Fruit fly (Drosophila melanogaster) whole organism, prepupa: Measurements from ENCODE around the gene CG15369.

ENCODE experiments used
- Blimp-1 ChIP-seq: fragments of 200-800 bp; sonication (Bioruptor generic); optimal IDR thresholded peaks from 3 replicates; lab custom pipeline; 2017; ENCODE audit warnings: missing biosample characterization, missing genetic modification characterization, mild to moderate bottlenecking, moderate library complexity, missing genetic modification reagents
- CG10669 ChIP-seq: fragments of 200-800 bp; sonication (Bioruptor generic); optimal IDR thresholded peaks from 3 replicates; lab custom pipeline; 2018; ENCODE audit warnings: missing biosample characterization, mild to moderate bottlenecking, missing genetic modification characterization, moderate library complexity
- CG11294 ChIP-seq: fragments of 200-800 bp; sonication (Bioruptor generic); IDR thresholded peaks from 2 replicates; pipeline ENCODE4 v1.3.6; 2022; ENCODE audit warnings: missing biosample characterization, missing genetic modification characterization
- CG11762 ChIP-seq: fragments of 200-800 bp; sonication (Bioruptor generic); optimal IDR thresholded peaks from 3 replicates; lab custom pipeline; 2016; ENCODE audit warnings: missing biosample characterization, missing genetic modification characterization; ENCODE audit not compliant: insufficient read depth
- CG11902 ChIP-seq: fragments of 200-800 bp; sonication (Bioruptor generic); optimal IDR thresholded peaks from 3 replicates; lab custom pipeline; 2016; ENCODE audit warnings: missing biosample characterization, missing genetic modification characterization
- CG15336 ChIP-seq: fragments of 200-800 bp; sonication (Bioruptor generic); IDR thresholded peaks from 2 replicates; pipeline ENCODE4 v1.3.6; 2022; ENCODE audit warnings: missing biosample characterization, missing genetic modification characterization
- CG16779 ChIP-seq: fragments of 200-800 bp; sonication (Bioruptor generic); optimal IDR thresholded peaks from 3 replicates; lab custom pipeline; 2017; ENCODE audit warnings: missing biosample characterization, mild to moderate bottlenecking, missing genetic modification characterization
- CG3032 ChIP-seq: fragments of 200-800 bp; optimal IDR thresholded peaks from 2 replicates; lab custom pipeline; 2019; ENCODE audit warnings: missing biosample characterization, mild to moderate bottlenecking, missing genetic modification characterization, moderate library complexity
- CG31627 ChIP-seq: fragments of 200-800 bp; sonication (Bioruptor generic); optimal IDR thresholded peaks from 3 replicates; lab custom pipeline; 2016; ENCODE audit warnings: missing biosample characterization, missing genetic modification characterization
- CG32006 ChIP-seq: fragments of 200-800 bp; sonication (Bioruptor generic); optimal IDR thresholded peaks from 3 replicates; lab custom pipeline; 2017; ENCODE audit warnings: missing biosample characterization, mild to moderate bottlenecking, missing genetic modification characterization
- CG34406 ChIP-seq: fragments of 200-800 bp; sonication (Bioruptor generic); optimal IDR thresholded peaks from 3 replicates; lab custom pipeline; 2016; ENCODE audit warnings: missing biosample characterization, missing genetic modification characterization
- CG3919 ChIP-seq: fragments of 200-800 bp; sonication (Bioruptor generic); optimal IDR thresholded peaks from 3 replicates; lab custom pipeline; 2016; ENCODE audit warnings: missing biosample characterization, missing genetic modification characterization
- CG4318 ChIP-seq: fragments of 200-800 bp; sonication (Bioruptor generic); optimal IDR thresholded peaks from 3 replicates; lab custom pipeline; 2017; ENCODE audit warnings: missing biosample characterization, mild to moderate bottlenecking, missing genetic modification characterization
- CG6163 ChIP-seq: fragments of 200-800 bp; sonication (Bioruptor generic); IDR thresholded peaks from 3 replicates; pipeline ENCODE4 v1.3.6; 2022; ENCODE audit warnings: missing biosample characterization, missing genetic modification characterization
- CG6276 ChIP-seq: fragments of 200-800 bp; sonication (Bioruptor generic); optimal IDR thresholded peaks from 2 replicates; lab custom pipeline; 2017; ENCODE audit warnings: missing biosample characterization, mild to moderate bottlenecking, missing genetic modification characterization
- CG6808 ChIP-seq: fragments of 200-800 bp; sonication (Bioruptor generic); optimal IDR thresholded peaks from 3 replicates; lab custom pipeline; 2017; ENCODE audit warnings: missing biosample characterization, missing genetic modification characterization, mild to moderate bottlenecking, moderate library complexity, missing genetic modification reagents
- CG8119 ChIP-seq: fragments of 200-800 bp; sonication (Bioruptor generic); IDR thresholded peaks from 3 replicates; pipeline ENCODE4 v1.3.6; 2022; ENCODE audit warnings: missing biosample characterization, missing genetic modification characterization
- CG8319 ChIP-seq: fragments of 200-800 bp; sonication (Bioruptor generic); optimal IDR thresholded peaks from 3 replicates; lab custom pipeline; 2016; ENCODE audit warnings: missing biosample characterization, missing genetic modification characterization
- CG9139 ChIP-seq: fragments of 200-800 bp; sonication (Bioruptor generic); optimal IDR thresholded peaks from 3 replicates; lab custom pipeline; 2017; ENCODE audit warnings: missing biosample characterization, mild to moderate bottlenecking, missing genetic modification characterization
- Eip78C ChIP-seq: fragments of 200-800 bp; sonication (Bioruptor generic); peaks from one replicate; lab custom pipeline; 2016; ENCODE audit warnings: missing biosample characterization, missing genetic modification characterization
- Eip93F ChIP-seq: fragments of 200-800 bp; sonication (Bioruptor generic); optimal IDR thresholded peaks from 2 replicates; lab custom pipeline; 2016; ENCODE audit warnings: missing biosample characterization, mild to moderate bottlenecking, missing genetic modification characterization
- Ets21C ChIP-seq: fragments of 200-800 bp; sonication (Bioruptor generic); optimal IDR thresholded peaks from 3 replicates; lab custom pipeline; 2016; ENCODE audit warnings: missing biosample characterization, missing genetic modification characterization
- Hr39 ChIP-seq: fragments of 200-800 bp; sonication (Bioruptor generic); optimal IDR thresholded peaks from 2 replicates; lab custom pipeline; 2016; ENCODE audit warnings: missing biosample characterization, missing genetic modification characterization
- Hr4 ChIP-seq: fragments of 200-800 bp; sonication (Bioruptor generic); optimal IDR thresholded peaks from 3 replicates; lab custom pipeline; 2016; ENCODE audit warnings: missing biosample characterization, missing genetic modification characterization
- Met ChIP-seq: fragments of 200-800 bp; sonication (Bioruptor generic); optimal IDR thresholded peaks from 3 replicates; lab custom pipeline; 2016; ENCODE audit warnings: missing biosample characterization, missing genetic modification characterization
- OdsH ChIP-seq: fragments of 200-800 bp; sonication (Bioruptor generic); optimal IDR thresholded peaks from 3 replicates; lab custom pipeline; 2016; ENCODE audit warnings: missing biosample characterization, missing genetic modification characterization
- Sox102F ChIP-seq: fragments of 200-800 bp; sonication (Bioruptor generic); optimal IDR thresholded peaks from 2 replicates; lab custom pipeline; 2016; ENCODE audit warnings: missing biosample characterization, mild to moderate bottlenecking, missing genetic modification characterization
- Sox14 ChIP-seq: fragments of 200-800 bp; sonication (Bioruptor generic); optimal IDR thresholded peaks from 3 replicates; lab custom pipeline; 2016; ENCODE audit warnings: missing biosample characterization, missing genetic modification characterization
- Sox15 ChIP-seq: fragments of 200-800 bp; sonication (Bioruptor generic); optimal IDR thresholded peaks from 3 replicates; lab custom pipeline; 2016; ENCODE audit warnings: missing biosample characterization, missing genetic modification characterization
- achi ChIP-seq: fragments of 200-800 bp; sonication (Bioruptor generic); optimal IDR thresholded peaks from 3 replicates; lab custom pipeline; 2016; ENCODE audit warnings: missing biosample characterization, missing genetic modification characterization
- cyc ChIP-seq: fragments of 200-800 bp; sonication (Bioruptor generic); optimal IDR thresholded peaks from 3 replicates; lab custom pipeline; 2016; ENCODE audit warnings: missing biosample characterization, missing genetic modification characterization
- dac ChIP-seq: fragments of 200-800 bp; sonication (Bioruptor generic); optimal IDR thresholded peaks from 2 replicates; lab custom pipeline; 2017; ENCODE audit warnings: missing biosample characterization, mild to moderate bottlenecking, missing genetic modification characterization
- dsx ChIP-seq: fragments of 200-800 bp; optimal IDR thresholded peaks from 3 replicates; lab custom pipeline; 2019; ENCODE audit warnings: missing biosample characterization, mild to moderate bottlenecking, missing genetic modification characterization, moderate library complexity; ENCODE audit not compliant: poor library complexity, severe bottlenecking
- eg ChIP-seq: fragments of 200-800 bp; sonication (Bioruptor generic); IDR thresholded peaks from 3 replicates; pipeline ENCODE4 v1.3.6; 2022; ENCODE audit warnings: missing biosample characterization, missing genetic modification characterization
- fd59A ChIP-seq: fragments of 200-800 bp; sonication (Bioruptor generic); optimal IDR thresholded peaks from 2 replicates; lab custom pipeline; 2017; ENCODE audit warnings: missing biosample characterization, mild to moderate bottlenecking, missing genetic modification characterization, missing genetic modification reagents
- fd85E ChIP-seq: fragments of 200-800 bp; sonication (Bioruptor generic); optimal IDR thresholded peaks from 3 replicates; lab custom pipeline; 2016; ENCODE audit warnings: missing biosample characterization, missing genetic modification characterization
- fkh ChIP-seq: fragments of 200-800 bp; sonication (Bioruptor generic); optimal IDR thresholded peaks from 3 replicates; lab custom pipeline; 2017; ENCODE audit warnings: missing biosample characterization, mild to moderate bottlenecking, missing genetic modification characterization, moderate library complexity
- spab ChIP-seq: fragments of 200-800 bp; sonication (Bioruptor generic); optimal IDR thresholded peaks from 2 replicates; lab custom pipeline; 2017; ENCODE audit warnings: missing biosample characterization, mild to moderate bottlenecking, missing genetic modification characterization, missing genetic modification reagents
- ss ChIP-seq, 2 experiments: fragments of 200-800 bp; sonication (Bioruptor generic); optimal IDR thresholded peaks; 2 replicates in 1 of 2; 3 replicates in 1 of 2; lab custom pipeline; 2017 to 2018; ENCODE audit warnings: mild to moderate bottlenecking in 2 of 2, missing biosample characterization in 2 of 2, missing genetic modification characterization in 2 of 2, moderate library complexity in 1 of 2
- svp ChIP-seq: fragments of 200-800 bp; sonication (Bioruptor generic); peaks from one replicate; lab custom pipeline; 2016; ENCODE audit warnings: missing biosample characterization, missing genetic modification characterization
- topi ChIP-seq: fragments of 200-800 bp; sonication (Bioruptor generic); optimal IDR thresholded peaks from 3 replicates; lab custom pipeline; 2016; ENCODE audit warnings: missing biosample characterization, missing genetic modification characterization

The CG15369 gene

dm6 chrX:9223182-9223581 lies 6.5 kb downstream of the CG15369 start, which contains the start of gene t:
t (minus strand) TSS chrX:9223257.
- TF ChIP-seq Sox102F (GFP tag; lab: Kevin White, UChicago): no peak
- peak; percentile 42 for TF ChIP-seq CG32006 (GFP tag; lab: Kevin White, UChicago)
- TF ChIP-seq CG6163: 0 out of 3 replicates have a peak, but pooled peaks have one; percentile 31
- peak; percentile 2 for TF ChIP-seq Hr4 (GFP tag; lab: Kevin White, UChicago)
- TF ChIP-seq CG15336: peak; percentile 50
- peak; percentile 35; the same call in 1 of the 2 replicates for TF ChIP-seq CG11294 (GFP tag; lab: Robert Waterston, UW)
- peak; percentile 16 for TF ChIP-seq CG16779 (tag; lab: Kevin White, UChicago)
- TF ChIP-seq OdsH (GFP tag; lab: Kevin White, UChicago): no peak
- peak; percentile 67 for TF ChIP-seq Eip78C (GFP tag; lab: Kevin White, UChicago)
- peak; percentile 37 for TF ChIP-seq CG6276 (GFP tag; lab: Kevin White, UChicago)
- TF ChIP-seq eg (GFP tag; lab: Robert Waterston, UW): peak; percentile 46; the same call in 1 of the 3 replicates

- TF ChIP-seq CG31627 (GFP tag; lab: Kevin White, UChicago) (no peak), CG8319 (no peak), Eip78C (GFP tag; lab: Kevin White, UChicago) (no peak), CG4318 (GFP tag; lab: Kevin White, UChicago) (no peak), Sox14 (GFP tag; lab: Kevin White, UChicago) (no peak), fd59A (no peak), CG3919 (no peak), dac (no peak), CG11294 (GFP tag; lab: Robert Waterston, UW) (no peak), CG11902 (GFP tag; lab: Kevin White, UChicago) (no peak), Eip93F (GFP tag; lab: Kevin White, UChicago) (no peak), CG9139 (GFP tag; lab: Kevin White, UChicago) (no peak), ss (GFP tag; optimal IDR thresholded peaks at IDR 0.05; lab: Kevin White, UChicago) (no peak), CG8119 (GFP tag; lab: Robert Waterston, UW) (no peak), svp (GFP tag; lab: Kevin White, UChicago) (no peak), CG32006 (GFP tag; lab: Kevin White, UChicago) (no peak), Met (GFP tag; lab: Kevin White, UChicago) (no peak), CG34406 (GFP tag; lab: Kevin White, UChicago) (no peak), CG16779 (tag; lab: Kevin White, UChicago) (no peak)
Observed at dm6 chrX:9224423-9224822, 7.8 kb downstream of the CG15369 start.

dm6 chrX:9225137-9225536 lies 8.5 kb downstream of the CG15369 start, which contains the start of gene CG15370:
CG15370 (plus strand) TSS chrX:9225437.
- no peak for TF ChIP-seq CG4318 (GFP tag; lab: Kevin White, UChicago)
- TF ChIP-seq CG34406 (GFP tag; lab: Kevin White, UChicago): no peak
- no peak for TF ChIP-seq ss (GFP tag; optimal IDR thresholded peaks at IDR 0.05; lab: Kevin White, UChicago)
- no peak for TF ChIP-seq Sox15 (GFP tag; lab: Kevin White, UChicago)
- TF ChIP-seq Sox102F (GFP tag; lab: Kevin White, UChicago): no peak
- TF ChIP-seq fkh: no peak
- TF ChIP-seq topi (GFP tag; lab: Kevin White, UChicago): no peak
- TF ChIP-seq CG31627 (GFP tag; lab: Kevin White, UChicago): no peak
- TF ChIP-seq CG10669 (GFP tag; lab: Kevin White, UChicago): no peak
- TF ChIP-seq Blimp-1: no peak
- no peak for TF ChIP-seq Eip78C (GFP tag; lab: Kevin White, UChicago)
- TF ChIP-seq CG15336: no peak
- no peak for TF ChIP-seq CG6163
- TF ChIP-seq dsx: no peak
- no peak for TF ChIP-seq achi (GFP tag; lab: Kevin White, UChicago)
- TF ChIP-seq Sox14 (GFP tag; lab: Kevin White, UChicago): no peak
- no peak for TF ChIP-seq dac
- TF ChIP-seq Hr39 (GFP tag; lab: Kevin White, UChicago): no peak
- TF ChIP-seq CG8119 (GFP tag; lab: Robert Waterston, UW): no peak
- no peak for TF ChIP-seq Eip93F (GFP tag; lab: Kevin White, UChicago)

- TF ChIP-seq CG3032 (no peak), CG6808 (GFP tag; lab: Kevin White, UChicago) (no peak), CG8119 (GFP tag; lab: Robert Waterston, UW) (no peak), spab (GFP tag; lab: Kevin White, UChicago) (no peak), Sox15 (GFP tag; lab: Kevin White, UChicago) (no peak), fd59A (no peak), CG11762 (GFP tag; lab: Kevin White, UChicago) (no peak), OdsH (GFP tag; lab: Kevin White, UChicago) (no peak), CG8319 (no peak), CG9139 (GFP tag; lab: Kevin White, UChicago) (no peak), Ets21C (no peak), fd85E (no peak), CG10669 (GFP tag; lab: Kevin White, UChicago) (no peak), CG32006 (GFP tag; lab: Kevin White, UChicago) (no peak), CG6163 (no peak), CG11902 (GFP tag; lab: Kevin White, UChicago) (no peak), cyc (no peak), Blimp-1 (no peak)
Observed at dm6 chrX:9226837-9227236, 10.2 kb downstream of the CG15369 start, which contains the start of gene Gr8a. Gr8a (plus strand) TSS chrX:9227137.
